Worm (Caenorhabditis elegans) whole organism, early embryonic: ENCODE measurements around the gene cra-1.
A peak's percentile ranks its signal among the peaks of the same experiment; 100 is the strongest.

Source experiments
- B0310.2 ChIP-seq: sonication (generic microtip); optimal IDR thresholded peaks from 2 replicates; lab custom pipeline; 2016; ENCODE audit warnings: mild to moderate bottlenecking, missing genetic modification characterization, missing compliant biosample characterization
- F13C5.2 ChIP-seq: sonication (generic microtip); optimal IDR thresholded peaks from 2 replicates; lab custom pipeline; 2017; ENCODE audit warnings: mild to moderate bottlenecking, missing genetic modification characterization, inconsistent platforms, missing compliant biosample characterization
- aly-1 ChIP-seq: sonication (generic microtip); optimal IDR thresholded peaks from 2 replicates; lab custom pipeline; 2016; ENCODE audit warnings: missing genetic modification characterization, missing compliant biosample characterization
- ama-1 ChIP-seq: fragments of 150-350 bp; optimal IDR thresholded peaks from 2 replicates; lab custom pipeline; 2014
- ceh-13 ChIP-seq: fragments of 200-800 bp; sonication (Bioruptor generic); optimal IDR thresholded peaks from 2 replicates; lab custom pipeline; 2018; ENCODE audit warnings: mild to moderate bottlenecking, missing genetic modification characterization, missing compliant biosample characterization
- ceh-36 ChIP-seq: sonication (generic microtip); optimal IDR thresholded peaks from 2 replicates; lab custom pipeline; 2016; ENCODE audit warnings: missing genetic modification characterization, inconsistent platforms, missing compliant biosample characterization
- ets-7 ChIP-seq: sonication (generic microtip); optimal IDR thresholded peaks from 2 replicates; lab custom pipeline; 2016; ENCODE audit warnings: missing genotype, missing genetic modification characterization, missing compliant biosample characterization
- flt-1 ChIP-seq: fragments of 200-800 bp; sonication (Bioruptor generic); IDR thresholded peaks from 2 replicates; pipeline ENCODE4 v1.3.6; 2022; ENCODE audit warnings: missing genetic modification characterization, missing compliant biosample characterization
- hmbx-1 ChIP-seq: sonication (generic microtip); optimal IDR thresholded peaks from 2 replicates; lab custom pipeline; 2016; ENCODE audit warnings: mild to moderate bottlenecking, missing genetic modification characterization, missing compliant biosample characterization
- hmg-4 ChIP-seq: fragments of 200-800 bp; sonication (Bioruptor generic); optimal IDR thresholded peaks from 2 replicates; lab custom pipeline; 2018; ENCODE audit warnings: mild to moderate bottlenecking, missing genetic modification characterization, missing compliant biosample characterization
- hnd-1 ChIP-seq: sonication (generic microtip); optimal IDR thresholded peaks from 2 replicates; lab custom pipeline; 2016; ENCODE audit warnings: missing genetic modification characterization, missing compliant biosample characterization
- pes-1 ChIP-seq: fragments of 200-800 bp; sonication (Bioruptor generic); IDR thresholded peaks from 2 replicates; pipeline ENCODE4 v1.3.6; 2022; ENCODE audit warnings: missing genetic modification reagents, missing genetic modification characterization, missing compliant biosample characterization
- scrt-1 ChIP-seq: fragments of 200-800 bp; sonication (Bioruptor generic); IDR thresholded peaks from 2 replicates; pipeline ENCODE4 v1.3.6; 2022; ENCODE audit warnings: missing genetic modification characterization, missing compliant biosample characterization
- sea-1 ChIP-seq: fragments of 200-800 bp; sonication (Bioruptor generic); conservative IDR thresholded peaks from 2 replicates; pipeline ENCODE4 v1.3.6; 2022; ENCODE audit warnings: missing genetic modification characterization, missing compliant biosample characterization
- tbx-11 ChIP-seq: fragments of 200-800 bp; sonication (Bioruptor generic); IDR thresholded peaks from 2 replicates; pipeline ENCODE4 v1.3.6; 2022; ENCODE audit warnings: missing genetic modification characterization, missing compliant biosample characterization
- tbx-37 ChIP-seq: fragments of 200-800 bp; sonication (Bioruptor generic); conservative IDR thresholded peaks from 2 replicates; pipeline ENCODE4 v1.3.6; 2022; ENCODE audit warnings: missing genetic modification reagents, missing genetic modification characterization, missing compliant biosample characterization
- tra-4 ChIP-seq: sonication (generic microtip); optimal IDR thresholded peaks from 2 replicates; lab custom pipeline; 2017; ENCODE audit warnings: missing genetic modification characterization, missing compliant biosample characterization

Gene cra-1

DNA sequence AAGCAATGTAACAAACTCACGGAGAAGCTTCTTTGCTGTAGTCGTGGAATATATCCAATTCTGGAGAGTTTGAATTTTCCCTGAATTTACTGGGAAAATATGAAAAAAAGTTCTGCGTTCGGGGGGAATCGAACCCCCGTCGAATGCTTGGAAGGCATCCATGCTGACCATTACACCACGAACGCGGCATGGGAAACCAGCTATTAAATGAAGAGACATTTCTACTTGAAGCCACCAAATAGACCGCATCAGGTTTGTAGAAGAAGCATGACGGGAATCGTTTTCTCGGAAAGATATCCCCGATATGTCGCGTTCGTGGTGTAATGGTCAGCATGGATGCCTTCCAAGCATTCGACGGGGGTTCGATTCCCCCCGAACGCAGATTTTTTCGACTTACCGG lies 19.2 kb upstream of the cra-1 start:
- no peak for TF ChIP-seq aly-1 (tag; lab: Kevin White, UChicago)
- TF ChIP-seq F13C5.2 (tag; lab: Kevin White, UChicago) = no peak
- peak; percentile 55; the same call in 1 of the 2 replicates for TF ChIP-seq scrt-1
- 0 out of 2 replicates have a peak, but pooled peaks have one; percentile 28 for TF ChIP-seq flt-1 (GFP tag; lab: Robert Waterston, UW)
- 0 out of 2 replicates have a peak, but pooled peaks have one; percentile 49 for TF ChIP-seq tbx-11 (GFP tag; lab: Robert Waterston, UW)
- peak; percentile 36; the same call in 1 of the 2 replicates for TF ChIP-seq tbx-37 (GFP tag; lab: Robert Waterston, UW)
- no peak for TF ChIP-seq B0310.2 (tag; lab: Kevin White, UChicago)
- TF ChIP-seq pes-1 (GFP tag; lab: Robert Waterston, UW) = peak; percentile 43; the same call in 1 of the 2 replicates
- peak; percentile 58; the same call in 1 of the 2 replicates for TF ChIP-seq sea-1
- no peak for TF ChIP-seq ceh-13 (GFP tag; lab: Kevin White, UChicago)

DNA sequence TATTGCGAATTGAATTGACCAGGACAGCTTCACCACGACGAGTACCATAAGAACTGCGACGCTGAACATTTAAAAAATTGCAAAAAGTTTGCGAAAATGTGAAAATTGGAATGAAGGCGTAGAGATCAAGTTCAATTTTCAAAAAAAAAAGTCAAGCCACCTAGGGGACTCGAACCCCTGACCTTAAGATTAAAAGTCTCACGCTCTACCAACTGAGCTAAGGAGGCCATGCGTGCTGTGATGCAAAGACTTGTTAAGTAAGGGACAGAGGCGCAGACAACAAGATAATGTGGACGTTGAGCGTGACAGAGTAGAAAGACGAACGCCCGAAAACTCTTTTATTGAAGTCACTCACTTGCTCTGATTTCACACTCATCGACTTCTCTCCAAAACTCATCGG lies 18.3 kb upstream of the cra-1 start:
- TF ChIP-seq flt-1 (GFP tag; lab: Robert Waterston, UW) (peak; percentile 87), tbx-37 (GFP tag; lab: Robert Waterston, UW) (peak; percentile 74), pes-1 (GFP tag; lab: Robert Waterston, UW) (peak; percentile 90), tbx-11 (GFP tag; lab: Robert Waterston, UW) (peak; percentile 81), hnd-1 (peak; percentile 74), ceh-36 (tag; lab: Kevin White, UChicago) (peak; percentile 81), scrt-1 (peak; percentile 86), ets-7 (tag; lab: Kevin White, UChicago) (peak; percentile 53), ceh-13 (GFP tag; lab: Kevin White, UChicago) (peak; percentile 67), aly-1 (tag; lab: Kevin White, UChicago) (peak; percentile 82), B0310.2 (tag; lab: Kevin White, UChicago) (peak; percentile 73), sea-1 (peak; percentile 84), hmbx-1 (tag; lab: Kevin White, UChicago) (peak; percentile 10), ama-1 (lab: Kevin White, UChicago) (no peak), tra-4 (no peak), F13C5.2 (tag; lab: Kevin White, UChicago) (peak; percentile 87), hmg-4 (GFP tag; lab: Kevin White, UChicago) (peak; percentile 84)

DNA sequence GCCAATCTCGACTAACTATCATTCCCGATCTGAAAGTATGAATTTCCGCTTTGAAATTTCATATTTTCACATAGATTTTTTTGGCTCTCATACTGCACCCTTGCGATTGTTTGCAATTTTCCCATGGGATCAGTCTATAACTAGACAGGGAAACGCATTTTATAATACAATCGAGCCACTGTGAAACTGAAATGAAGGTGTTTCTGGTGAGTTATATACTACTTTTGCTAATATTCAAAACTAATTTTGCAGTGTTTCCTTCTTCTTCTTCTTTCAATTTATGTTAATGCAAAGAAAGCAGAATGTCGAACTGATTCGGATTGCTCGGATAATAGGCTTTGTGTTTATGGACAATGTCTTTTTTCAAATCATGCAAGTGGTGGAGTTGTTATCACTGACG lies 16.6 kb upstream of the cra-1 start:
- TF ChIP-seq ceh-36 (tag; lab: Kevin White, UChicago) = no peak
- no peak for TF ChIP-seq F13C5.2 (tag; lab: Kevin White, UChicago)
- no peak for TF ChIP-seq hnd-1
- TF ChIP-seq ama-1 (lab: Kevin White, UChicago) = no peak
- no peak for TF ChIP-seq B0310.2 (tag; lab: Kevin White, UChicago)
- TF ChIP-seq ets-7 (tag; lab: Kevin White, UChicago) = no peak
- TF ChIP-seq hmg-4 (GFP tag; lab: Kevin White, UChicago) = no peak
- TF ChIP-seq pes-1 (GFP tag; lab: Robert Waterston, UW) = no peak
- TF ChIP-seq ceh-13 (GFP tag; lab: Kevin White, UChicago) = no peak
- TF ChIP-seq tbx-37 (GFP tag; lab: Robert Waterston, UW) = no peak
- no peak for TF ChIP-seq flt-1 (GFP tag; lab: Robert Waterston, UW)
- TF ChIP-seq scrt-1 = no peak
- TF ChIP-seq hmbx-1 (tag; lab: Kevin White, UChicago) = no peak
- no peak for TF ChIP-seq tra-4
- TF ChIP-seq tbx-11 (GFP tag; lab: Robert Waterston, UW) = no peak
- no peak for TF ChIP-seq sea-1
- no peak for TF ChIP-seq aly-1 (tag; lab: Kevin White, UChicago)

DNA sequence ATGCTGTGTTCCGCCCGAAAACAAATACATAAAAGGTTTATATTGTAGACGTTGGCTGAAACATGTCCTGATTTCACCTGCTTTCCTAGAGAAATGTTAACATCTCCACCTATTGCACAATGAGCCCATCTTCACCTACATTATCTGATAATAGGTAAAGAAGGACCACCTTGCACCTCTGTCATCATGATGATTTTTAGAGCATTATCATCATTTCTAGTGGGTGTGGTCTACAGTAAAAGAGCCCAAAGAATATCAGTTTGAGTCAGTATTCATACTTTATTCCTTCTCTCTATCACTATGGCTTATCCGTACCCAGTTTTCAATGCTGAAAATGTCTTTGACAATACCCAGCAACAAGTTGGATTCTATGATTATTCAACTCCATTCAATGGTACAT lies 14.9 kb upstream of the cra-1 start, which contains the start of gene med-2:
Gene med-2 (plus strand): TSS at position 301 of the 400 bp plus-strand sequence.
- no peak for TF ChIP-seq flt-1 (GFP tag; lab: Robert Waterston, UW)

DNA sequence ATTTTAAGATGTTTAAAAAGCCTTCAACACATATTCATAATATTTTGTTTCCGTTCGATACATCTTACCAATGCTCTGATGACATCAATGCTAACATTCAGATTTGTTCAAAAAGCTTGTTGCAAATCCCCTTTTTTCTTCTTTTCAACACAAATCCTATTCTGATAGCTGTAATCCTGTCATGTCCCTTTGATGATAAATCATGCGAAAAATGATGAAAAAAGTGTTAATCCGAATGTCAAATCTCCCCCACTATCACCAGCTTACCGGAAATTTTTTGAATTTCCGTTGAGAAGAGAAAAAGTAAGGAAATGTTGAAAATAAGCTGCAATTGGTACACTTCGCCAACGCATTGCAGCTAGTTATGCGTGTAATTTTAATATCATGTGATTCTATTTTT lies 12.5 kb upstream of the cra-1 start:
- TF ChIP-seq ets-7 (tag; lab: Kevin White, UChicago) (no peak), ama-1 (lab: Kevin White, UChicago) (no peak), ceh-13 (GFP tag; lab: Kevin White, UChicago) (no peak)

DNA sequence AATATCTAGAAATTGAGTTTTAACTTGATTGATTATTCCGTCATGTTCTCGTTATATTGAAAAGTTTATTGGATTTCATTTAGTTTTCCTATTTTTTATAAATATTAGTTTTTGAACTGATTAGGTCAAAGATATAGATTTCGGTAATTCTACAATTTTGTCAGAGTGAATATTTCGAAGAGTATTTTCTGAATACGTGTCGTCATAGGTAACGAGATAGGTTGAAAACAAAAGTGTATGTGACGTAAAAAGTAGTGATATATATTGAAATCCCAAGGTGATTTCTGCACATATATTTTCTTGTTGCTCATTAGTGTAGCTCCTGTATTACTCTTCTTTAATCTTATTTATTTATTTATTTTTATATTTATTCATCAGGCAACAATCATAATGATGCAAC lies 11.5 kb upstream of the cra-1 start, which contains the start of gene K04C2.7:
Gene K04C2.7 (plus strand): TSS at position 301 of the 400 bp plus-strand sequence.
- TF ChIP-seq tbx-11 (GFP tag; lab: Robert Waterston, UW) (no peak), ceh-36 (tag; lab: Kevin White, UChicago) (no peak), hmg-4 (GFP tag; lab: Kevin White, UChicago) (no peak), ceh-13 (GFP tag; lab: Kevin White, UChicago) (no peak), B0310.2 (tag; lab: Kevin White, UChicago) (no peak)

DNA sequence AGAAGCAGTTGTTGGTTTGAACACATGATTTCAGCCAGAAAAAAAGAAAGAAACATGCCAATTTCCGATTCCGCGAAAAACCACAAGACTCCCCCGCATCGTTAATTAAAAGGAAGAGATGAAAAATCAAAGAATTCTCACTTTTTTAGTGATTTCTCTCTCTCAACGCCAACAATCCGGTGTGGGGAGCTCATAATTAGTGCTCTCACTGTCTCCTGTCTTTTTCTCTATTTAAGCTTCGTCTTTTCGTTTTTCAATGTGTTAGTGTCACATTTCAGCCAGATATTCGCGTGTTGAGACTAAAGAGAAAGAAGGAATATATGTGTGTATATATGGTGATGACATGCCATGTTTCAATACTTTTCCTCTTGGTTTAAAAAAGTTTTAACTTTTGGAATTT lies 4.5 kb upstream of the cra-1 start:
- TF ChIP-seq B0310.2 (tag; lab: Kevin White, UChicago) (no peak), hnd-1 (no peak), ama-1 (lab: Kevin White, UChicago) (no peak), ceh-36 (tag; lab: Kevin White, UChicago) (no peak), tbx-11 (GFP tag; lab: Robert Waterston, UW) (no peak), tra-4 (no peak), ets-7 (tag; lab: Kevin White, UChicago) (no peak), hmbx-1 (tag; lab: Kevin White, UChicago) (no peak), flt-1 (GFP tag; lab: Robert Waterston, UW) (no peak), sea-1 (no peak), ceh-13 (GFP tag; lab: Kevin White, UChicago) (no peak), scrt-1 (no peak), tbx-37 (GFP tag; lab: Robert Waterston, UW) (no peak), hmg-4 (GFP tag; lab: Kevin White, UChicago) (no peak), F13C5.2 (tag; lab: Kevin White, UChicago) (no peak), aly-1 (tag; lab: Kevin White, UChicago) (no peak), pes-1 (GFP tag; lab: Robert Waterston, UW) (no peak)
